Fruit fly (Drosophila melanogaster) whole organism, prepupa: ENCODE measurements around the gene CG12355.

Experiments
- CG10631 ChIP-seq: fragments of 200-800 bp; sonication (Bioruptor generic); optimal IDR thresholded peaks from 2 replicates; lab custom pipeline; 2016; ENCODE audit warnings: missing biosample characterization, missing genetic modification characterization
- CG10669 ChIP-seq: fragments of 200-800 bp; sonication (Bioruptor generic); optimal IDR thresholded peaks from 3 replicates; lab custom pipeline; 2018; ENCODE audit warnings: missing biosample characterization, mild to moderate bottlenecking, missing genetic modification characterization, moderate library complexity
- CG11294 ChIP-seq: fragments of 200-800 bp; sonication (Bioruptor generic); IDR thresholded peaks from 2 replicates; pipeline ENCODE4 v1.3.6; 2022; ENCODE audit warnings: missing biosample characterization, missing genetic modification characterization
- CG11902 ChIP-seq: fragments of 200-800 bp; sonication (Bioruptor generic); optimal IDR thresholded peaks from 3 replicates; lab custom pipeline; 2016; ENCODE audit warnings: missing biosample characterization, missing genetic modification characterization
- CG15336 ChIP-seq: fragments of 200-800 bp; sonication (Bioruptor generic); IDR thresholded peaks from 2 replicates; pipeline ENCODE4 v1.3.6; 2022; ENCODE audit warnings: missing biosample characterization, missing genetic modification characterization
- CG1621 ChIP-seq: fragments of 200-800 bp; sonication (Bioruptor generic); optimal IDR thresholded peaks from 3 replicates; lab custom pipeline; 2018; ENCODE audit warnings: missing biosample characterization, mild to moderate bottlenecking, missing genetic modification characterization
- CG16779 ChIP-seq: fragments of 200-800 bp; sonication (Bioruptor generic); optimal IDR thresholded peaks from 3 replicates; lab custom pipeline; 2017; ENCODE audit warnings: missing biosample characterization, mild to moderate bottlenecking, missing genetic modification characterization
- CG3032 ChIP-seq: fragments of 200-800 bp; optimal IDR thresholded peaks from 2 replicates; lab custom pipeline; 2019; ENCODE audit warnings: missing biosample characterization, mild to moderate bottlenecking, missing genetic modification characterization, moderate library complexity
- CG34406 ChIP-seq: fragments of 200-800 bp; sonication (Bioruptor generic); optimal IDR thresholded peaks from 3 replicates; lab custom pipeline; 2016; ENCODE audit warnings: missing biosample characterization, missing genetic modification characterization
- CG4318 ChIP-seq: fragments of 200-800 bp; sonication (Bioruptor generic); optimal IDR thresholded peaks from 3 replicates; lab custom pipeline; 2017; ENCODE audit warnings: missing biosample characterization, mild to moderate bottlenecking, missing genetic modification characterization
- CG6163 ChIP-seq: fragments of 200-800 bp; sonication (Bioruptor generic); IDR thresholded peaks from 3 replicates; pipeline ENCODE4 v1.3.6; 2022; ENCODE audit warnings: missing biosample characterization, missing genetic modification characterization
- CG6792 ChIP-seq: fragments of 200-800 bp; sonication (Bioruptor generic); optimal IDR thresholded peaks from 3 replicates; lab custom pipeline; 2016; ENCODE audit warnings: missing biosample characterization, missing genetic modification characterization
- CG6808 ChIP-seq: fragments of 200-800 bp; sonication (Bioruptor generic); optimal IDR thresholded peaks from 3 replicates; lab custom pipeline; 2017; ENCODE audit warnings: missing biosample characterization, missing genetic modification characterization, mild to moderate bottlenecking, moderate library complexity, missing genetic modification reagents
- CG6854 ChIP-seq: fragments of 200-800 bp; sonication (Bioruptor generic); optimal IDR thresholded peaks from 2 replicates; lab custom pipeline; 2017; ENCODE audit warnings: missing biosample characterization, mild to moderate bottlenecking, missing genetic modification characterization
- CG8119 ChIP-seq: fragments of 200-800 bp; sonication (Bioruptor generic); IDR thresholded peaks from 3 replicates; pipeline ENCODE4 v1.3.6; 2022; ENCODE audit warnings: missing biosample characterization, missing genetic modification characterization
- CG9139 ChIP-seq: fragments of 200-800 bp; sonication (Bioruptor generic); optimal IDR thresholded peaks from 3 replicates; lab custom pipeline; 2017; ENCODE audit warnings: missing biosample characterization, mild to moderate bottlenecking, missing genetic modification characterization
- Eip75B ChIP-seq: fragments of 200-800 bp; sonication (Bioruptor generic); optimal IDR thresholded peaks from 3 replicates; lab custom pipeline; 2016; ENCODE audit warnings: missing biosample characterization, missing genetic modification characterization
- Eip78C ChIP-seq: fragments of 200-800 bp; sonication (Bioruptor generic); peaks from one replicate; lab custom pipeline; 2016; ENCODE audit warnings: missing biosample characterization, missing genetic modification characterization
- Eip93F ChIP-seq: fragments of 200-800 bp; sonication (Bioruptor generic); optimal IDR thresholded peaks from 2 replicates; lab custom pipeline; 2016; ENCODE audit warnings: missing biosample characterization, mild to moderate bottlenecking, missing genetic modification characterization
- Gug ChIP-seq: fragments of 200-800 bp; sonication (Bioruptor generic); IDR thresholded peaks from 2 replicates; pipeline ENCODE4 v1.3.6; 2022; ENCODE audit warnings: missing biosample characterization, missing genetic modification characterization
- Hr4 ChIP-seq: fragments of 200-800 bp; sonication (Bioruptor generic); optimal IDR thresholded peaks from 3 replicates; lab custom pipeline; 2016; ENCODE audit warnings: missing biosample characterization, missing genetic modification characterization
- Lpt ChIP-seq: fragments of 200-800 bp; sonication (Bioruptor generic); optimal IDR thresholded peaks from 3 replicates; lab custom pipeline; 2016; ENCODE audit warnings: missing biosample characterization, missing genetic modification characterization
- Met ChIP-seq: fragments of 200-800 bp; sonication (Bioruptor generic); optimal IDR thresholded peaks from 3 replicates; lab custom pipeline; 2016; ENCODE audit warnings: missing biosample characterization, missing genetic modification characterization
- Smox ChIP-seq: fragments of 200-800 bp; sonication (Bioruptor generic); optimal IDR thresholded peaks from 3 replicates; lab custom pipeline; 2016; ENCODE audit warnings: missing biosample characterization, missing genetic modification characterization
- Sox102F ChIP-seq: fragments of 200-800 bp; sonication (Bioruptor generic); optimal IDR thresholded peaks from 2 replicates; lab custom pipeline; 2016; ENCODE audit warnings: missing biosample characterization, mild to moderate bottlenecking, missing genetic modification characterization
- Sox14 ChIP-seq: fragments of 200-800 bp; sonication (Bioruptor generic); optimal IDR thresholded peaks from 3 replicates; lab custom pipeline; 2016; ENCODE audit warnings: missing biosample characterization, missing genetic modification characterization
- Sox15 ChIP-seq: fragments of 200-800 bp; sonication (Bioruptor generic); optimal IDR thresholded peaks from 3 replicates; lab custom pipeline; 2016; ENCODE audit warnings: missing biosample characterization, missing genetic modification characterization
- achi ChIP-seq: fragments of 200-800 bp; sonication (Bioruptor generic); optimal IDR thresholded peaks from 3 replicates; lab custom pipeline; 2016; ENCODE audit warnings: missing biosample characterization, missing genetic modification characterization
- cyc ChIP-seq: fragments of 200-800 bp; sonication (Bioruptor generic); optimal IDR thresholded peaks from 3 replicates; lab custom pipeline; 2016; ENCODE audit warnings: missing biosample characterization, missing genetic modification characterization
- dac ChIP-seq: fragments of 200-800 bp; sonication (Bioruptor generic); optimal IDR thresholded peaks from 2 replicates; lab custom pipeline; 2017; ENCODE audit warnings: missing biosample characterization, mild to moderate bottlenecking, missing genetic modification characterization
- dsx ChIP-seq: fragments of 200-800 bp; optimal IDR thresholded peaks from 3 replicates; lab custom pipeline; 2019; ENCODE audit warnings: missing biosample characterization, mild to moderate bottlenecking, missing genetic modification characterization, moderate library complexity; ENCODE audit not compliant: poor library complexity, severe bottlenecking
- fd85E ChIP-seq: fragments of 200-800 bp; sonication (Bioruptor generic); optimal IDR thresholded peaks from 3 replicates; lab custom pipeline; 2016; ENCODE audit warnings: missing biosample characterization, missing genetic modification characterization
- fkh ChIP-seq: fragments of 200-800 bp; sonication (Bioruptor generic); optimal IDR thresholded peaks from 3 replicates; lab custom pipeline; 2017; ENCODE audit warnings: missing biosample characterization, mild to moderate bottlenecking, missing genetic modification characterization, moderate library complexity
- net ChIP-seq: fragments of 200-800 bp; sonication (Bioruptor generic); optimal IDR thresholded peaks from 3 replicates; lab custom pipeline; 2016; ENCODE audit warnings: missing biosample characterization, missing genetic modification characterization
- salr ChIP-seq, 2 experiments: fragments of 200-800 bp; sonication (Bioruptor generic); optimal IDR thresholded peaks; 3 replicates each; lab custom pipeline; 2016 to 2018; ENCODE audit warnings: missing biosample characterization in 2 of 2, missing genetic modification characterization in 2 of 2, mild to moderate bottlenecking in 1 of 2
- spab ChIP-seq: fragments of 200-800 bp; sonication (Bioruptor generic); optimal IDR thresholded peaks from 2 replicates; lab custom pipeline; 2017; ENCODE audit warnings: missing biosample characterization, mild to moderate bottlenecking, missing genetic modification characterization, missing genetic modification reagents
- ss ChIP-seq, 2 experiments: fragments of 200-800 bp; sonication (Bioruptor generic); optimal IDR thresholded peaks; 2 replicates in 1 of 2; 3 replicates in 1 of 2; lab custom pipeline; 2017 to 2018; ENCODE audit warnings: mild to moderate bottlenecking in 2 of 2, missing biosample characterization in 2 of 2, missing genetic modification characterization in 2 of 2, moderate library complexity in 1 of 2
- svp ChIP-seq: fragments of 200-800 bp; sonication (Bioruptor generic); peaks from one replicate; lab custom pipeline; 2016; ENCODE audit warnings: missing biosample characterization, missing genetic modification characterization
- vri ChIP-seq: fragments of 200-800 bp; sonication (Bioruptor generic); optimal IDR thresholded peaks from 3 replicates; lab custom pipeline; 2016; ENCODE audit warnings: missing biosample characterization, mild to moderate bottlenecking, missing genetic modification characterization

Gene CG12355

DNA sequence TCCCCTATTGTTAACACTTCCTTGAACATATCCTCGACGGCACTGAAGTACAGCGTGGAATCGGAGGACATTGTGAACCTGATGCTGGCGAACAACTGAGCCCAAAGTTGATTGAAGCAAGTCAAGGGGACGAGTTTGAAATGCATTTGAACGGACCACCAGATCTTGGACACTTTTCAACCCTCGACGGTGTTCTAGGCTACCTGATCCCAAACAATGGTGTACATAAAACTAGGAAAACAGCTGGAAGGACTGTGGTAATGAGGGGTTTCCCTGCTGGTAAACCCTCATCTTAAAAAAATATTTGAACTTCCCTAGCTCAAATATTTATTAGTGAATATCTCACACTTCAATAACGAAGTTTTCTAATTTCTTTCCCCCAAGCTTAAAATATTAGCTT lies 21.6 kb upstream of the CG12355 start, which contains the start of gene CG13454:
Gene CG13454 (minus strand): TSS at position 101 of the 400 bp plus-strand sequence.
- TF ChIP-seq CG11294 (GFP tag; lab: Robert Waterston, UW) (no peak), CG34406 (GFP tag; lab: Kevin White, UChicago) (no peak), CG11902 (no peak), Sox15 (GFP tag; lab: Kevin White, UChicago) (no peak), CG8119 (GFP tag; lab: Robert Waterston, UW) (no peak), dac (GFP tag; lab: Kevin White, UChicago) (no peak), CG6808 (GFP tag; lab: Kevin White, UChicago) (no peak), CG1621 (tag; lab: Kevin White, UChicago) (no peak), CG15336 (GFP tag; lab: Robert Waterston, UW) (no peak), net (no peak), achi (GFP tag; lab: Kevin White, UChicago) (no peak), spab (GFP tag; lab: Kevin White, UChicago) (no peak), salr (GFP tag; optimal IDR thresholded peaks at IDR 0.05; lab: Kevin White, UChicago) (no peak), Eip93F (GFP tag; lab: Kevin White, UChicago) (no peak), CG6163 (GFP tag; lab: Robert Waterston, UW) (no peak), CG10631 (GFP tag; lab: Kevin White, UChicago) (no peak), fd85E (GFP tag; lab: Kevin White, UChicago) (no peak), CG6792 (GFP tag; lab: Kevin White, UChicago) (no peak)
- TF ChIP-seq, all 60 proteins: peak for 0

DNA sequence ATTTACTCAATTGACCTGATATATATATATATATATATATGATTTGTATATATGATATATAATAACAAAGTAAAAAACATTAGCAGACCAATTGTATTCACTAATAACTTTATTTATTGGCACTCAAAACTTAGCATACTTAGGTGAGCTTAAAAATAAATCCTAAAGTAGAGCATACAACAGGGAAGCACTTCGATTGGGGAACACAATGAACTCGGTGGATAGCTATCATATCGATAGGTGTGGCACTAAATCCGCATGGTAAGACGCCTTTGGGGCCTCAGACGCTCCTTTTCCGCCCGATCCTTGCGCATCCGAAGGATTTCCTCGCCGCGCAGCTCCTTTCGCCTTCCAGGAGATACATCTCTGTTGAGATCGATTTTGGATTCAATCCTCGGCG lies 21.1 kb upstream of the CG12355 start:
- no peak for TF ChIP-seq dsx
- no peak for TF ChIP-seq Hr4 (GFP tag; lab: Kevin White, UChicago)
- no peak for TF ChIP-seq Eip78C (GFP tag; lab: Kevin White, UChicago)
- no peak for TF ChIP-seq CG1621 (tag; lab: Kevin White, UChicago)
- TF ChIP-seq CG6808 (GFP tag; lab: Kevin White, UChicago) = no peak
- no peak for TF ChIP-seq Smox (GFP tag; lab: Kevin White, UChicago)
- no peak for TF ChIP-seq CG9139 (GFP tag; lab: Kevin White, UChicago)
- no peak for TF ChIP-seq Sox14
- TF ChIP-seq cyc (GFP tag; lab: Kevin White, UChicago) = no peak
- no peak for TF ChIP-seq svp (GFP tag; lab: Kevin White, UChicago)
- no peak for TF ChIP-seq Sox15 (GFP tag; lab: Kevin White, UChicago)
- TF ChIP-seq fkh (GFP tag; lab: Kevin White, UChicago) = no peak
- TF ChIP-seq CG16779 (tag; lab: Kevin White, UChicago) = no peak
- no peak for TF ChIP-seq Eip93F (GFP tag; lab: Kevin White, UChicago)
- TF ChIP-seq CG3032 (tag; lab: Kevin White, UChicago) = no peak
- no peak for TF ChIP-seq CG11294 (GFP tag; lab: Robert Waterston, UW)
- no peak for TF ChIP-seq CG6854
- no peak for TF ChIP-seq Gug

DNA sequence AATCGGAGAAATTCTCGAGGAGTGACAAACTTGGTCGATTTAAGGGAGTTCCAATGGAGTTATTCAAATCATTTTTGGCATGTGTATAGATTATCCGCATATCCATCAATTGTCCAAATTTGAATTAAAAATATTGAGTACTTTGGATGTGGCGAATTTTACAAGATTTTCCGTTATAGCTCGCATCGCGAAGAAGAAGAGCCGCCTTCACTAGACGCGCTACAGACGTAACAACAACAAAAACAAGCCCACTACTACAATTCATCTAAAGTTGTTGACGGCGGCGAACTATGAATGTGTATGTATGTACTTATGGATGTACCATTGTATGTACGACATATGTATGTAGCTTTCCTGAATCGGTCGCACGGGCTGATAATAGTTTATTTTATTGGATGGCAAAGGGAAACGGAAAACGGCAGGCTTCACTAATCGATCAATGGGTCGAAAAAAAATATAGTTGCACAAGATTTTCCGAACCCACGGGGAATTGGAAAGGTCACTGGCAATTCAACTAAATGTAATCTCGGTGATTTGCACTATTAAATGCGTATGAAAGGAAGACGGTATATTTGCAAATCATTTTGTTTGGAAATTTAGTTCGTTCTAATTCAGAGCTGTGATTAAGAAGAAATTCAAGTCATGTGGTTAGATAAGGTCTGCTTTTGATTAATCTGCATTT lies 19.6 kb upstream of the CG12355 start:
- TF ChIP-seq Met (GFP tag; lab: Kevin White, UChicago) = no peak
- no peak for TF ChIP-seq svp (GFP tag; lab: Kevin White, UChicago)
- TF ChIP-seq CG16779 (tag; lab: Kevin White, UChicago) = no peak
- no peak for TF ChIP-seq CG6854
- peak; percentile 11 for TF ChIP-seq Eip78C (GFP tag; lab: Kevin White, UChicago)
- no peak for TF ChIP-seq fkh (GFP tag; lab: Kevin White, UChicago)
- no peak for TF ChIP-seq Hr4 (GFP tag; lab: Kevin White, UChicago)
- TF ChIP-seq Lpt (GFP tag; lab: Kevin White, UChicago) = peak; percentile 17
- peak; percentile 22; the same call in 1 of the 2 replicates for TF ChIP-seq CG15336 (GFP tag; lab: Robert Waterston, UW)
- no peak for TF ChIP-seq Sox14
- TF ChIP-seq vri (GFP tag; lab: Kevin White, UChicago) = no peak
- no peak for TF ChIP-seq CG3032 (tag; lab: Kevin White, UChicago)
- no peak for TF ChIP-seq CG6808 (GFP tag; lab: Kevin White, UChicago)
- no peak for TF ChIP-seq CG10669 (GFP tag; lab: Kevin White, UChicago)
- no peak for TF ChIP-seq ss (GFP tag; optimal IDR thresholded peaks at IDR 0.05; lab: Kevin White, UChicago)
- no peak for TF ChIP-seq Sox102F (GFP tag; lab: Kevin White, UChicago)
- TF ChIP-seq CG4318 (GFP tag; lab: Kevin White, UChicago) = no peak
- no peak for TF ChIP-seq Eip75B (GFP tag; lab: Kevin White, UChicago)
- TF ChIP-seq, all 60 proteins: peak for 3
